Fruit fly (Drosophila melanogaster) whole organism, prepupa: ENCODE measurements around the gene ksh.

Experiments used
- CG10631 ChIP-seq: fragments of 200-800 bp; sonication (Bioruptor generic); optimal IDR thresholded peaks from 2 replicates; lab custom pipeline; 2016; ENCODE audit warnings: missing biosample characterization, missing genetic modification characterization
- CG10669 ChIP-seq: fragments of 200-800 bp; sonication (Bioruptor generic); optimal IDR thresholded peaks from 3 replicates; lab custom pipeline; 2018; ENCODE audit warnings: missing biosample characterization, mild to moderate bottlenecking, missing genetic modification characterization, moderate library complexity
- CG11294 ChIP-seq: fragments of 200-800 bp; sonication (Bioruptor generic); IDR thresholded peaks from 2 replicates; pipeline ENCODE4 v1.3.6; 2022; ENCODE audit warnings: missing biosample characterization, missing genetic modification characterization
- CG11762 ChIP-seq: fragments of 200-800 bp; sonication (Bioruptor generic); optimal IDR thresholded peaks from 3 replicates; lab custom pipeline; 2016; ENCODE audit warnings: missing biosample characterization, missing genetic modification characterization; ENCODE audit not compliant: insufficient read depth
- CG11902 ChIP-seq: fragments of 200-800 bp; sonication (Bioruptor generic); optimal IDR thresholded peaks from 3 replicates; lab custom pipeline; 2016; ENCODE audit warnings: missing biosample characterization, missing genetic modification characterization
- CG15336 ChIP-seq: fragments of 200-800 bp; sonication (Bioruptor generic); IDR thresholded peaks from 2 replicates; pipeline ENCODE4 v1.3.6; 2022; ENCODE audit warnings: missing biosample characterization, missing genetic modification characterization
- CG1621 ChIP-seq: fragments of 200-800 bp; sonication (Bioruptor generic); optimal IDR thresholded peaks from 3 replicates; lab custom pipeline; 2018; ENCODE audit warnings: missing biosample characterization, mild to moderate bottlenecking, missing genetic modification characterization
- CG16779 ChIP-seq: fragments of 200-800 bp; sonication (Bioruptor generic); optimal IDR thresholded peaks from 3 replicates; lab custom pipeline; 2017; ENCODE audit warnings: missing biosample characterization, mild to moderate bottlenecking, missing genetic modification characterization
- CG3032 ChIP-seq: fragments of 200-800 bp; optimal IDR thresholded peaks from 2 replicates; lab custom pipeline; 2019; ENCODE audit warnings: missing biosample characterization, mild to moderate bottlenecking, missing genetic modification characterization, moderate library complexity
- CG31627 ChIP-seq: fragments of 200-800 bp; sonication (Bioruptor generic); optimal IDR thresholded peaks from 3 replicates; lab custom pipeline; 2016; ENCODE audit warnings: missing biosample characterization, missing genetic modification characterization
- CG32006 ChIP-seq: fragments of 200-800 bp; sonication (Bioruptor generic); optimal IDR thresholded peaks from 3 replicates; lab custom pipeline; 2017; ENCODE audit warnings: missing biosample characterization, mild to moderate bottlenecking, missing genetic modification characterization
- CG34406 ChIP-seq: fragments of 200-800 bp; sonication (Bioruptor generic); optimal IDR thresholded peaks from 3 replicates; lab custom pipeline; 2016; ENCODE audit warnings: missing biosample characterization, missing genetic modification characterization
- CG3919 ChIP-seq: fragments of 200-800 bp; sonication (Bioruptor generic); optimal IDR thresholded peaks from 3 replicates; lab custom pipeline; 2016; ENCODE audit warnings: missing biosample characterization, missing genetic modification characterization
- CG6163 ChIP-seq: fragments of 200-800 bp; sonication (Bioruptor generic); IDR thresholded peaks from 3 replicates; pipeline ENCODE4 v1.3.6; 2022; ENCODE audit warnings: missing biosample characterization, missing genetic modification characterization
- CG6276 ChIP-seq: fragments of 200-800 bp; sonication (Bioruptor generic); optimal IDR thresholded peaks from 2 replicates; lab custom pipeline; 2017; ENCODE audit warnings: missing biosample characterization, mild to moderate bottlenecking, missing genetic modification characterization
- CG6792 ChIP-seq: fragments of 200-800 bp; sonication (Bioruptor generic); optimal IDR thresholded peaks from 3 replicates; lab custom pipeline; 2016; ENCODE audit warnings: missing biosample characterization, missing genetic modification characterization
- CG6854 ChIP-seq: fragments of 200-800 bp; sonication (Bioruptor generic); optimal IDR thresholded peaks from 2 replicates; lab custom pipeline; 2017; ENCODE audit warnings: missing biosample characterization, mild to moderate bottlenecking, missing genetic modification characterization
- CG7368 ChIP-seq: fragments of 200-800 bp; sonication (Bioruptor generic); optimal IDR thresholded peaks from 3 replicates; lab custom pipeline; 2016; ENCODE audit warnings: missing biosample characterization, missing genetic modification characterization
- CG8319 ChIP-seq: fragments of 200-800 bp; sonication (Bioruptor generic); optimal IDR thresholded peaks from 3 replicates; lab custom pipeline; 2016; ENCODE audit warnings: missing biosample characterization, missing genetic modification characterization
- CG8632 ChIP-seq: fragments of 200-800 bp; sonication (Bioruptor generic); optimal IDR thresholded peaks from 3 replicates; lab custom pipeline; 2016; ENCODE audit warnings: missing biosample characterization, missing genetic modification characterization
- CG9139 ChIP-seq: fragments of 200-800 bp; sonication (Bioruptor generic); optimal IDR thresholded peaks from 3 replicates; lab custom pipeline; 2017; ENCODE audit warnings: missing biosample characterization, mild to moderate bottlenecking, missing genetic modification characterization
- Eip78C ChIP-seq: fragments of 200-800 bp; sonication (Bioruptor generic); peaks from one replicate; lab custom pipeline; 2016; ENCODE audit warnings: missing biosample characterization, missing genetic modification characterization
- Eip93F ChIP-seq: fragments of 200-800 bp; sonication (Bioruptor generic); optimal IDR thresholded peaks from 2 replicates; lab custom pipeline; 2016; ENCODE audit warnings: missing biosample characterization, mild to moderate bottlenecking, missing genetic modification characterization
- Hr38 ChIP-seq: sonication (Bioruptor generic); optimal IDR thresholded peaks from 2 replicates; lab custom pipeline; 2016; ENCODE audit warnings: missing biosample characterization, missing genetic modification characterization
- Hr39 ChIP-seq: fragments of 200-800 bp; sonication (Bioruptor generic); optimal IDR thresholded peaks from 2 replicates; lab custom pipeline; 2016; ENCODE audit warnings: missing biosample characterization, missing genetic modification characterization
- Hr4 ChIP-seq: fragments of 200-800 bp; sonication (Bioruptor generic); optimal IDR thresholded peaks from 3 replicates; lab custom pipeline; 2016; ENCODE audit warnings: missing biosample characterization, missing genetic modification characterization
- Lpt ChIP-seq: fragments of 200-800 bp; sonication (Bioruptor generic); optimal IDR thresholded peaks from 3 replicates; lab custom pipeline; 2016; ENCODE audit warnings: missing biosample characterization, missing genetic modification characterization
- OdsH ChIP-seq: fragments of 200-800 bp; sonication (Bioruptor generic); optimal IDR thresholded peaks from 3 replicates; lab custom pipeline; 2016; ENCODE audit warnings: missing biosample characterization, missing genetic modification characterization
- Smox ChIP-seq: fragments of 200-800 bp; sonication (Bioruptor generic); optimal IDR thresholded peaks from 3 replicates; lab custom pipeline; 2016; ENCODE audit warnings: missing biosample characterization, missing genetic modification characterization
- Sox14 ChIP-seq: fragments of 200-800 bp; sonication (Bioruptor generic); optimal IDR thresholded peaks from 3 replicates; lab custom pipeline; 2016; ENCODE audit warnings: missing biosample characterization, missing genetic modification characterization
- Sox15 ChIP-seq: fragments of 200-800 bp; sonication (Bioruptor generic); optimal IDR thresholded peaks from 3 replicates; lab custom pipeline; 2016; ENCODE audit warnings: missing biosample characterization, missing genetic modification characterization
- acj6 ChIP-seq: fragments of 200-800 bp; sonication (Bioruptor generic); optimal IDR thresholded peaks from 3 replicates; lab custom pipeline; 2016; ENCODE audit warnings: missing biosample characterization, missing genetic modification characterization
- cyc ChIP-seq: fragments of 200-800 bp; sonication (Bioruptor generic); optimal IDR thresholded peaks from 3 replicates; lab custom pipeline; 2016; ENCODE audit warnings: missing biosample characterization, missing genetic modification characterization
- dac ChIP-seq: fragments of 200-800 bp; sonication (Bioruptor generic); optimal IDR thresholded peaks from 2 replicates; lab custom pipeline; 2017; ENCODE audit warnings: missing biosample characterization, mild to moderate bottlenecking, missing genetic modification characterization
- dsx ChIP-seq: fragments of 200-800 bp; optimal IDR thresholded peaks from 3 replicates; lab custom pipeline; 2019; ENCODE audit warnings: missing biosample characterization, mild to moderate bottlenecking, missing genetic modification characterization, moderate library complexity; ENCODE audit not compliant: poor library complexity, severe bottlenecking
- eg ChIP-seq: fragments of 200-800 bp; sonication (Bioruptor generic); IDR thresholded peaks from 3 replicates; pipeline ENCODE4 v1.3.6; 2022; ENCODE audit warnings: missing biosample characterization, missing genetic modification characterization
- esn ChIP-seq: fragments of 200-800 bp; sonication (Bioruptor generic); optimal IDR thresholded peaks from 2 replicates; lab custom pipeline; 2016; ENCODE audit warnings: missing biosample characterization, mild to moderate bottlenecking, missing genetic modification characterization, moderate library complexity
- fd59A ChIP-seq: fragments of 200-800 bp; sonication (Bioruptor generic); optimal IDR thresholded peaks from 2 replicates; lab custom pipeline; 2017; ENCODE audit warnings: missing biosample characterization, mild to moderate bottlenecking, missing genetic modification characterization, missing genetic modification reagents
- fd85E ChIP-seq: fragments of 200-800 bp; sonication (Bioruptor generic); optimal IDR thresholded peaks from 3 replicates; lab custom pipeline; 2016; ENCODE audit warnings: missing biosample characterization, missing genetic modification characterization
- fkh ChIP-seq: fragments of 200-800 bp; sonication (Bioruptor generic); optimal IDR thresholded peaks from 3 replicates; lab custom pipeline; 2017; ENCODE audit warnings: missing biosample characterization, mild to moderate bottlenecking, missing genetic modification characterization, moderate library complexity
- pdm3 ChIP-seq: fragments of 200-800 bp; sonication (Bioruptor generic); optimal IDR thresholded peaks from 3 replicates; lab custom pipeline; 2016; ENCODE audit warnings: missing biosample characterization, missing genetic modification characterization
- ss ChIP-seq, 2 experiments: fragments of 200-800 bp; sonication (Bioruptor generic); optimal IDR thresholded peaks; 2 replicates in 1 of 2; 3 replicates in 1 of 2; lab custom pipeline; 2017 to 2018; ENCODE audit warnings: mild to moderate bottlenecking in 2 of 2, missing biosample characterization in 2 of 2, missing genetic modification characterization in 2 of 2, moderate library complexity in 1 of 2
- svp ChIP-seq: fragments of 200-800 bp; sonication (Bioruptor generic); peaks from one replicate; lab custom pipeline; 2016; ENCODE audit warnings: missing biosample characterization, missing genetic modification characterization
- topi ChIP-seq: fragments of 200-800 bp; sonication (Bioruptor generic); optimal IDR thresholded peaks from 3 replicates; lab custom pipeline; 2016; ENCODE audit warnings: missing biosample characterization, missing genetic modification characterization
- vri ChIP-seq: fragments of 200-800 bp; sonication (Bioruptor generic); optimal IDR thresholded peaks from 3 replicates; lab custom pipeline; 2016; ENCODE audit warnings: missing biosample characterization, mild to moderate bottlenecking, missing genetic modification characterization

Gene ksh

dm6 chrX:19501274-19501673 lies 6.5 kb upstream of the ksh start:
- TF ChIP-seq Sox14 (GFP tag; lab: Kevin White, UChicago) (no peak), Eip93F (GFP tag; lab: Kevin White, UChicago) (no peak), vri (peak; percentile 34), CG11762 (GFP tag; lab: Kevin White, UChicago) (no peak), svp (GFP tag; lab: Kevin White, UChicago) (peak; percentile 95), OdsH (GFP tag; lab: Kevin White, UChicago) (no peak), CG3919 (GFP tag; lab: Kevin White, UChicago) (no peak), Sox15 (no peak), CG11294 (GFP tag; lab: Robert Waterston, UW) (no peak), CG31627 (GFP tag; lab: Kevin White, UChicago) (no peak), CG6792 (no peak)

- TF ChIP-seq Smox (GFP tag; lab: Kevin White, UChicago) (no peak), CG6163 (0 out of 3 replicates have a peak, but pooled peaks have one; percentile 32), CG15336 (GFP tag; lab: Robert Waterston, UW) (no peak), Sox14 (GFP tag; lab: Kevin White, UChicago) (no peak), Eip78C (GFP tag; lab: Kevin White, UChicago) (peak; percentile 2)
- TF ChIP-seq, all 60 proteins: peak for 2
Observed at dm6 chrX:19498755-19499321, 4.0 kb upstream of the ksh start.

- TF ChIP-seq Lpt (GFP tag; lab: Kevin White, UChicago) (no peak), CG9139 (GFP tag; lab: Kevin White, UChicago) (peak; percentile 17), CG10669 (GFP tag; lab: Kevin White, UChicago) (no peak), Eip93F (GFP tag; lab: Kevin White, UChicago) (peak; percentile 52), CG11762 (GFP tag; lab: Kevin White, UChicago) (no peak), Sox15 (no peak), dsx (GFP tag; lab: Kevin White, UChicago) (no peak), fd85E (GFP tag; lab: Kevin White, UChicago) (no peak), ss (GFP tag; optimal IDR thresholded peaks at IDR 0.05; lab: Kevin White, UChicago) (peak; percentile 19 to 32), eg (GFP tag; lab: Robert Waterston, UW) (peak; percentile 64), CG6276 (GFP tag; lab: Kevin White, UChicago) (peak; percentile 10), CG16779 (peak; percentile 14), CG32006 (GFP tag; lab: Kevin White, UChicago) (peak; percentile 9), CG8319 (GFP tag; lab: Kevin White, UChicago) (no peak), fd59A (GFP tag; lab: Kevin White, UChicago) (no peak), CG11902 (GFP tag; lab: Kevin White, UChicago) (no peak), esn (GFP tag; lab: Kevin White, UChicago) (no peak), CG10631 (GFP tag; lab: Kevin White, UChicago) (no peak), CG7368 (no peak), CG15336 (GFP tag; lab: Robert Waterston, UW) (peak; percentile 35; the same call in 1 of the 2 replicates), Eip78C (GFP tag; lab: Kevin White, UChicago) (peak; percentile 60), cyc (GFP tag; lab: Kevin White, UChicago) (no peak), CG11294 (GFP tag; lab: Robert Waterston, UW) (no peak), pdm3 (GFP tag; lab: Kevin White, UChicago) (no peak), Hr39 (GFP tag; lab: Kevin White, UChicago) (peak; percentile 4), topi (GFP tag; lab: Kevin White, UChicago) (no peak), Sox14 (GFP tag; lab: Kevin White, UChicago) (no peak), CG3032 (tag; lab: Kevin White, UChicago) (no peak), Hr38 (GFP tag; lab: Kevin White, UChicago) (no peak), CG1621 (tag; lab: Kevin White, UChicago) (peak; percentile 43), CG8632 (GFP tag; lab: Kevin White, UChicago) (peak; percentile 22), CG6792 (no peak), CG6163 (peak; percentile 48; the same call in 2 of the 3 replicates), CG6854 (GFP tag; lab: Kevin White, UChicago) (peak; percentile 39), fkh (no peak), Hr4 (GFP tag; lab: Kevin White, UChicago) (no peak), Smox (GFP tag; lab: Kevin White, UChicago) (no peak), acj6 (GFP tag; lab: Kevin White, UChicago) (no peak), CG34406 (GFP tag; lab: Kevin White, UChicago) (no peak), OdsH (GFP tag; lab: Kevin White, UChicago) (peak; percentile 4), dac (GFP tag; lab: Kevin White, UChicago) (no peak)
Observed at dm6 chrX:19497782-19498440, 3.1 kb upstream of the ksh start.
